Worm (Caenorhabditis elegans) whole organism, late embryonic: ENCODE results near the gene doxa-1.

ENCODE experiments used
- K02D7.2 ChIP-seq: sonication (generic microtip); optimal IDR thresholded peaks from 2 replicates; lab custom pipeline; 2017; ENCODE audit warnings: mild to moderate bottlenecking, missing genetic modification characterization, missing compliant biosample characterization
- K09A11.1 ChIP-seq: sonication (generic microtip); optimal IDR thresholded peaks from 2 replicates; lab custom pipeline; 2017; ENCODE audit warnings: antibody characterized with exemption, mild to moderate bottlenecking, missing genetic modification characterization, missing compliant biosample characterization; ENCODE audit not compliant: insufficient read depth
- ceh-19 ChIP-seq: fragments of 200-800 bp; sonication (Bioruptor generic); optimal IDR thresholded peaks from 2 replicates; lab custom pipeline; 2018; ENCODE audit warnings: mild to moderate bottlenecking, missing genetic modification characterization, missing compliant biosample characterization
- ceh-31 ChIP-seq: sonication (generic microtip); optimal IDR thresholded peaks from 2 replicates; lab custom pipeline; 2016; ENCODE audit warnings: missing genetic modification characterization, missing compliant biosample characterization
- hlh-13 ChIP-seq: fragments of 200-800 bp; sonication (Bioruptor generic); optimal IDR thresholded peaks from 2 replicates; lab custom pipeline; 2018; ENCODE audit warnings: mild to moderate bottlenecking, missing genetic modification characterization, missing compliant biosample characterization
- hlh-15 ChIP-seq: sonication (generic microtip); optimal IDR thresholded peaks from 2 replicates; lab custom pipeline; 2016; ENCODE audit warnings: missing genetic modification characterization, missing compliant biosample characterization
- hlh-8 ChIP-seq: sonication (generic microtip); optimal IDR thresholded peaks from 2 replicates; lab custom pipeline; 2016; ENCODE audit warnings: missing genotype, missing genetic modification characterization, missing compliant biosample characterization
- lin-11 ChIP-seq: fragments of 200-800 bp; sonication (Bioruptor generic); optimal IDR thresholded peaks from 2 replicates; lab custom pipeline; 2018; ENCODE audit warnings: mild to moderate bottlenecking, missing genetic modification characterization, missing compliant biosample characterization
- pax-1 ChIP-seq: fragments of 150-350 bp; optimal IDR thresholded peaks from 2 replicates; lab custom pipeline; 2014; ENCODE audit warnings: missing biosample characterization, missing genetic modification characterization
- pha-2 ChIP-seq: sonication (generic microtip); optimal IDR thresholded peaks from 2 replicates; lab custom pipeline; 2017; ENCODE audit warnings: mild to moderate bottlenecking, missing genetic modification characterization, missing compliant biosample characterization
- pha-4 ChIP-seq: fragments of 150-350 bp; optimal IDR thresholded peaks from 2 replicates; lab custom pipeline; 2018; ENCODE audit warnings: missing biosample characterization, missing genetic modification reagents, missing genetic modification characterization
- tbx-2 ChIP-seq: sonication (generic microtip); optimal IDR thresholded peaks from 2 replicates; lab custom pipeline; 2016; ENCODE audit warnings: missing genetic modification characterization, missing compliant biosample characterization
- ttx-3 ChIP-seq: sonication (generic microtip); optimal IDR thresholded peaks from 2 replicates; lab custom pipeline; 2016; ENCODE audit warnings: missing genetic modification reagents, missing genetic modification characterization, missing compliant biosample characterization

- TF ChIP-seq ceh-31 (tag; lab: Kevin White, UChicago) (no peak), pax-1 (tag; lab: Kevin White, UChicago) (no peak), K02D7.2 (no peak), hlh-15 (tag; lab: Kevin White, UChicago) (no peak), hlh-8 (tag; lab: Kevin White, UChicago) (no peak), pha-4 (tag; lab: Kevin White, UChicago) (no peak), hlh-13 (GFP tag; lab: Kevin White, UChicago) (no peak), lin-11 (tag; lab: Kevin White, UChicago) (no peak), ttx-3 (tag; lab: Kevin White, UChicago) (no peak), ceh-19 (GFP tag; lab: Kevin White, UChicago) (no peak), K09A11.1 (tag; lab: Kevin White, UChicago) (no peak), tbx-2 (tag; lab: Kevin White, UChicago) (no peak), pha-2 (no peak)
These were observed 6.6 kb upstream of the doxa-1 start for ce11 chrIII:8574299-8574698.
